Worm (Caenorhabditis elegans) whole organism, L1 larva: ENCODE data around the gene wrt-4.

ENCODE experiments used
- C04F5.9 ChIP-seq: sonication (generic microtip); optimal IDR thresholded peaks from 2 replicates; lab custom pipeline; 2016; ENCODE audit warnings: missing genetic modification characterization, missing compliant biosample characterization
- C16A3.4 ChIP-seq: fragments of 150-350 bp; optimal IDR thresholded peaks from 2 replicates; lab custom pipeline; 2014; ENCODE audit warnings: missing biosample characterization, missing genetic modification characterization
- F16B12.6 ChIP-seq: fragments of 150-350 bp; optimal IDR thresholded peaks from 2 replicates; lab custom pipeline; 2014; ENCODE audit warnings: missing biosample characterization, missing genetic modification characterization
- blmp-1 ChIP-seq: fragments of 150-350 bp; optimal IDR thresholded peaks from 2 replicates; lab custom pipeline; 2014; ENCODE audit warnings: missing biosample characterization, missing genetic modification characterization
- ceh-8 ChIP-seq: fragments of 200-800 bp; sonication (Bioruptor generic); optimal IDR thresholded peaks from 2 replicates; lab custom pipeline; 2018; ENCODE audit warnings: mild to moderate bottlenecking, missing genetic modification characterization, moderate library complexity, missing compliant biosample characterization
- ceh-82 ChIP-seq, 3 experiments: fragments of 150-350 bp in 1 of 3; sonication (generic microtip) in 2 of 3; optimal IDR thresholded peaks; 2 replicates each; lab custom pipeline; 2014 to 2017; ENCODE audit warnings: missing biosample characterization in 3 of 3, missing genetic modification characterization in 3 of 3
- efl-1 ChIP-seq, 4 experiments: fragments of 150-350 bp; optimal IDR thresholded peaks in 3 of 4; peaks in 1 of 4; 1 replicate in 1 of 4; 2 replicates in 3 of 4; lab custom pipeline; 2014; ENCODE audit warnings: missing biosample characterization in 2 of 4, missing genetic modification characterization in 2 of 4, missing genetic modification reagents in 2 of 4
- egl-13 ChIP-seq: sonication (generic microtip); optimal IDR thresholded peaks from 2 replicates; lab custom pipeline; 2016; ENCODE audit warnings: missing genotype, missing genetic modification reagents, missing genetic modification characterization, missing compliant biosample characterization
- egl-27 ChIP-seq, 2 experiments: fragments of 150-350 bp in 1 of 2; sonication (generic microtip); optimal IDR thresholded peaks; 3 replicates each; lab custom pipeline; 2017 to 2018; ENCODE audit warnings: missing biosample characterization in 2 of 2, missing genetic modification characterization in 2 of 2, missing genetic modification reagents in 2 of 2
- elt-2 ChIP-seq: sonication (generic microtip); optimal IDR thresholded peaks from 2 replicates; lab custom pipeline; 2016; ENCODE audit warnings: missing genetic modification characterization, mild to moderate bottlenecking, inconsistent platforms, missing compliant biosample characterization, missing genetic modification reagents
- elt-3 ChIP-seq, 6 experiments: fragments of 150-350 bp in 1 of 6; sonication (generic microtip); optimal IDR thresholded peaks; 2 replicates each; lab custom pipeline; 2017 to 2018; ENCODE audit warnings: missing biosample characterization in 6 of 6, missing genetic modification characterization in 6 of 6, inconsistent platforms in 1 of 6
- fkh-10 ChIP-seq: sonication (generic microtip); optimal IDR thresholded peaks from 2 replicates; lab custom pipeline; 2017; ENCODE audit warnings: missing biosample characterization, missing genetic modification reagents, missing genetic modification characterization
- grh-1 ChIP-seq: fragments of 200-800 bp; sonication (Bioruptor generic); IDR thresholded peaks from 2 replicates; pipeline ENCODE4 v1.3.6; 2022; ENCODE audit warnings: missing genetic modification reagents, missing genetic modification characterization, missing compliant biosample characterization
- hlh-4 ChIP-seq: sonication (generic microtip); optimal IDR thresholded peaks from 2 replicates; lab custom pipeline; 2016; ENCODE audit warnings: mild to moderate bottlenecking, missing genetic modification characterization, missing compliant biosample characterization
- isw-1 ChIP-seq: fragments of 200-800 bp; sonication (Bioruptor generic); IDR thresholded peaks from 2 replicates; pipeline ENCODE4 v1.3.6; 2022; ENCODE audit warnings: missing genetic modification characterization, missing compliant biosample characterization
- jun-1 ChIP-seq: fragments of 150-350 bp; optimal IDR thresholded peaks from 2 replicates; lab custom pipeline; 2014; ENCODE audit warnings: missing biosample characterization, missing genetic modification reagents, missing genetic modification characterization
- lin-14 ChIP-seq: fragments of 200-800 bp; sonication (Bioruptor generic); optimal IDR thresholded peaks from 2 replicates; lab custom pipeline; 2018; ENCODE audit warnings: mild to moderate bottlenecking, missing genetic modification characterization, moderate library complexity, missing compliant biosample characterization
- lin-15B ChIP-seq: fragments of 150-350 bp; sonication (generic microtip); optimal IDR thresholded peaks from 3 replicates; lab custom pipeline; 2014; ENCODE audit warnings: missing biosample characterization, missing genetic modification characterization
- lin-35 ChIP-seq, 2 experiments: fragments of 150-350 bp; optimal IDR thresholded peaks; 2 replicates each; lab custom pipeline; 2014; ENCODE audit warnings: missing biosample characterization in 2 of 2, missing genetic modification characterization in 2 of 2, missing genetic modification reagents in 2 of 2
- lir-3 ChIP-seq: sonication (generic microtip); optimal IDR thresholded peaks from 2 replicates; lab custom pipeline; 2016; ENCODE audit warnings: mild to moderate bottlenecking, missing genetic modification characterization, moderate library complexity, missing compliant biosample characterization; ENCODE audit not compliant: poor library complexity
- lsy-2 ChIP-seq, 2 experiments: fragments of 150-350 bp; optimal IDR thresholded peaks; 2 replicates each; lab custom pipeline; 2014; ENCODE audit warnings: missing biosample characterization in 2 of 2, missing genetic modification characterization in 2 of 2
- mdl-1 ChIP-seq, 2 experiments: fragments of 150-350 bp; optimal IDR thresholded peaks; 2 replicates each; lab custom pipeline; 2014 to 2017; ENCODE audit warnings: missing biosample characterization in 2 of 2, missing genetic modification characterization in 2 of 2, inconsistent platforms in 1 of 2
- mep-1 ChIP-seq: fragments of 150-350 bp; optimal IDR thresholded peaks from 2 replicates; lab custom pipeline; 2014; ENCODE audit warnings: missing biosample characterization, missing genetic modification characterization
- nhr-12 ChIP-seq: sonication (generic microtip); optimal IDR thresholded peaks from 2 replicates; lab custom pipeline; 2017; ENCODE audit warnings: missing biosample characterization, missing genetic modification characterization
- nhr-19 ChIP-seq: fragments of 200-800 bp; sonication (Bioruptor generic); conservative IDR thresholded peaks from 2 replicates; pipeline ENCODE4 v1.3.6; 2022; ENCODE audit warnings: missing genetic modification characterization, missing compliant biosample characterization
- nhr-20 ChIP-seq: sonication (generic microtip); optimal IDR thresholded peaks from 2 replicates; lab custom pipeline; 2016; ENCODE audit warnings: mild to moderate bottlenecking, missing genetic modification characterization, missing compliant biosample characterization
- nhr-47 ChIP-seq: sonication (generic microtip); optimal IDR thresholded peaks from 2 replicates; lab custom pipeline; 2016; ENCODE audit warnings: mild to moderate bottlenecking, missing genetic modification characterization, moderate library complexity, missing compliant biosample characterization
- nhr-71 ChIP-seq: sonication (generic microtip); optimal IDR thresholded peaks from 2 replicates; lab custom pipeline; 2016; ENCODE audit warnings: mild to moderate bottlenecking, missing genetic modification characterization, moderate library complexity, missing compliant biosample characterization
- nhr-76 ChIP-seq: sonication (generic microtip); optimal IDR thresholded peaks from 2 replicates; lab custom pipeline; 2017; ENCODE audit warnings: missing biosample characterization, missing genetic modification characterization
- nhr-77 ChIP-seq: fragments of 150-350 bp; optimal IDR thresholded peaks from 2 replicates; lab custom pipeline; 2014; ENCODE audit warnings: missing biosample characterization, missing genetic modification characterization
- nhr-85 ChIP-seq: sonication (generic microtip); peaks from one replicate; lab custom pipeline; 2016; ENCODE audit warnings: missing genetic modification characterization, inconsistent platforms, missing compliant biosample characterization
- nhr-90 ChIP-seq: sonication (generic microtip); optimal IDR thresholded peaks from 2 replicates; lab custom pipeline; 2016; ENCODE audit warnings: mild to moderate bottlenecking, missing genetic modification characterization, missing compliant biosample characterization; ENCODE audit not compliant: poor library complexity
- pax-3 ChIP-seq: fragments of 200-800 bp; sonication (Bioruptor generic); optimal IDR thresholded peaks from 2 replicates; lab custom pipeline; 2018; ENCODE audit warnings: mild to moderate bottlenecking, missing genetic modification characterization, moderate library complexity, missing compliant biosample characterization
- snu-23 ChIP-seq: sonication (generic microtip); optimal IDR thresholded peaks from 2 replicates; lab custom pipeline; 2016; ENCODE audit warnings: missing genetic modification characterization, missing compliant biosample characterization
- sox-4 ChIP-seq: sonication (generic microtip); optimal IDR thresholded peaks from 2 replicates; lab custom pipeline; 2016; ENCODE audit warnings: missing genetic modification characterization, missing compliant biosample characterization
- sup-37 ChIP-seq: fragments of 200-800 bp; sonication (Bioruptor generic); optimal IDR thresholded peaks from 2 replicates; lab custom pipeline; 2018; ENCODE audit warnings: mild to moderate bottlenecking, missing genetic modification characterization, missing compliant biosample characterization
- tbx-2 ChIP-seq: sonication (generic microtip); optimal IDR thresholded peaks from 2 replicates; lab custom pipeline; 2016; ENCODE audit warnings: missing genetic modification characterization, missing compliant biosample characterization
- unc-30 ChIP-seq: sonication (generic microtip); optimal IDR thresholded peaks from 2 replicates; lab custom pipeline; 2017; ENCODE audit warnings: missing biosample characterization, missing genetic modification characterization
- xbp-1 ChIP-seq: sonication (generic microtip); optimal IDR thresholded peaks from 2 replicates; lab custom pipeline; 2016; ENCODE audit warnings: missing genetic modification characterization, missing compliant biosample characterization
- zag-1 ChIP-seq: fragments of 150-350 bp; optimal IDR thresholded peaks from 2 replicates; lab custom pipeline; 2014; ENCODE audit warnings: missing biosample characterization, missing genetic modification characterization
- ztf-4 ChIP-seq: fragments of 150-350 bp; optimal IDR thresholded peaks from 2 replicates; lab custom pipeline; 2014; ENCODE audit warnings: missing biosample characterization, missing genetic modification characterization

The wrt-4 gene

ce11 chrX:15713189-15713588 is 43.9 kb downstream of the wrt-4 start:
- no peak for TF ChIP-seq efl-1 (optimal IDR thresholded peaks at IDR 0.05; lab: Kevin White, UChicago)
- TF ChIP-seq efl-1 (GFP tag; optimal IDR thresholded peaks at IDR 0.05 in 1 of 2; lab: Kevin White, UChicago) = no peak
- TF ChIP-seq lir-3 (tag; lab: Kevin White, UChicago) = no peak
- no peak for TF ChIP-seq mep-1
- no peak for TF ChIP-seq ceh-82 (tag; optimal IDR thresholded peaks at IDR 0.05; lab: Kevin White, UChicago)
- TF ChIP-seq grh-1 (GFP tag; lab: Robert Waterston, UW) = no peak
- TF ChIP-seq lin-15B = no peak
- no peak for TF ChIP-seq sup-37 (GFP tag; lab: Kevin White, UChicago)
- no peak for TF ChIP-seq ztf-4 (tag; lab: Kevin White, UChicago)
- no peak for TF ChIP-seq sox-4 (tag; lab: Kevin White, UChicago)
- TF ChIP-seq xbp-1 (tag; lab: Kevin White, UChicago) = no peak
- no peak for TF ChIP-seq fkh-10
- no peak for TF ChIP-seq pax-3 (tag; lab: Kevin White, UChicago)
- no peak for TF ChIP-seq nhr-19 (GFP tag; lab: Robert Waterston, UW)
- no peak for TF ChIP-seq nhr-76
- no peak for TF ChIP-seq hlh-4 (tag; lab: Kevin White, UChicago)

DNA sequence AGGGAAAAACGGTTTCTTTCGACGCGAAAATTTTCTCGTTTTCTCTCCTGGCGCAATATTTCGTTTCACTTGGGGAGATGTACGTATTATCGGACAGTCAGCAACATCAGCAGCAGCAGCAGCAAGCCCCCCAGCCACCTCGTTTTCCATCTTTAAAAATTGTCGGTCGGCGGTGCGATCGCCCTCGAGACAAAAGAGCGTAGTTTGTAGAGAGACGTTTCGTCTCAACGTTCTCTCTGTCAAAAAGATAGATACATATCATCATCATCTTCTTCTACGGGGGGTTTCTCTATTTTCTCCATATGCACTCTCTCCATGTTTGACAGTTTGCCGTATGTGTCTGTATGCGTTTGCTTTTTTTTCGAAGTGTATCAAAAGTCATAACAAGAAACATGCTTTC is 47.5 kb downstream of the wrt-4 start:
- TF ChIP-seq elt-2 (tag; lab: Kevin White, UChicago) (peak; percentile 32), ceh-8 (no peak), nhr-90 (tag; lab: Kevin White, UChicago) (peak; percentile 53), C04F5.9 (no peak), egl-13 (tag; lab: Kevin White, UChicago) (no peak), lir-3 (tag; lab: Kevin White, UChicago) (no peak), blmp-1 (tag; lab: Kevin White, UChicago) (peak; percentile 90), nhr-77 (tag; lab: Kevin White, UChicago) (peak; percentile 64), tbx-2 (tag; lab: Kevin White, UChicago) (peak; percentile 51), fkh-10 (no peak), lin-14 (GFP tag; lab: Kevin White, UChicago) (peak; percentile 87), F16B12.6 (tag; lab: Kevin White, UChicago) (no peak), nhr-20 (tag; lab: Kevin White, UChicago) (peak; percentile 87), lin-35 (GFP tag; optimal IDR thresholded peaks at IDR 0.05; lab: Kevin White, UChicago) (peak in 1 of 2 experiments; percentile 57), nhr-71 (tag; lab: Kevin White, UChicago) (peak; percentile 53), lsy-2 (tag; optimal IDR thresholded peaks at IDR 0.05; lab: Kevin White, UChicago) (peak in 1 of 2 experiments; percentile 16), zag-1 (tag; lab: Kevin White, UChicago) (no peak), nhr-19 (GFP tag; lab: Robert Waterston, UW) (peak; percentile 15; the same call in 1 of the 2 replicates), egl-27 (tag; optimal IDR thresholded peaks at IDR 0.05; lab: Kevin White, UChicago) (peak in 1 of 2 experiments; percentile 68), mep-1 (no peak), nhr-47 (tag; lab: Kevin White, UChicago) (peak; percentile 13), elt-3 (tag; optimal IDR thresholded peaks at IDR 0.05; lab: Kevin White, UChicago) (peak in 2 of 6 experiments; percentile 81 to 84), jun-1 (peak; percentile 36), unc-30 (tag; lab: Kevin White, UChicago) (no peak), grh-1 (GFP tag; lab: Robert Waterston, UW) (0 out of 2 replicates have a peak, but pooled peaks have one; percentile 18), mdl-1 (tag; optimal IDR thresholded peaks at IDR 0.05; lab: Kevin White, UChicago) (peak in 1 of 2 experiments; percentile 78), nhr-12 (tag; lab: Kevin White, UChicago) (no peak), isw-1 (GFP tag; lab: Robert Waterston, UW) (no peak), snu-23 (peak; percentile 63), C16A3.4 (tag; lab: Kevin White, UChicago) (peak; percentile 9), nhr-85 (tag; lab: Kevin White, UChicago) (peak; percentile 92), efl-1 (optimal IDR thresholded peaks at IDR 0.05; lab: Kevin White, UChicago) (no peak), efl-1 (GFP tag; optimal IDR thresholded peaks at IDR 0.05 in 1 of 2; lab: Kevin White, UChicago) (peak in 1 of 2 experiments; percentile 71), sox-4 (tag; lab: Kevin White, UChicago) (no peak)
